Worm (Caenorhabditis elegans) whole organism, late embryonic: ENCODE measurements around the gene T19B10.5.

Experiments
- ahr-1 ChIP-seq: sonication (generic microtip); optimal IDR thresholded peaks from 2 replicates; lab custom pipeline; 2016; ENCODE audit warnings: missing genetic modification characterization, missing compliant biosample characterization
- gmeb-2 ChIP-seq: sonication (generic microtip); optimal IDR thresholded peaks from 2 replicates; lab custom pipeline; 2016; ENCODE audit warnings: missing genetic modification characterization, inconsistent platforms, missing compliant biosample characterization
- pha-4 ChIP-seq: fragments of 150-350 bp; optimal IDR thresholded peaks from 2 replicates; lab custom pipeline; 2018; ENCODE audit warnings: missing biosample characterization, missing genetic modification reagents, missing genetic modification characterization
- rnt-1 ChIP-seq: sonication (generic microtip); optimal IDR thresholded peaks from 2 replicates; lab custom pipeline; 2016; ENCODE audit warnings: missing genetic modification characterization, missing compliant biosample characterization

DNA sequence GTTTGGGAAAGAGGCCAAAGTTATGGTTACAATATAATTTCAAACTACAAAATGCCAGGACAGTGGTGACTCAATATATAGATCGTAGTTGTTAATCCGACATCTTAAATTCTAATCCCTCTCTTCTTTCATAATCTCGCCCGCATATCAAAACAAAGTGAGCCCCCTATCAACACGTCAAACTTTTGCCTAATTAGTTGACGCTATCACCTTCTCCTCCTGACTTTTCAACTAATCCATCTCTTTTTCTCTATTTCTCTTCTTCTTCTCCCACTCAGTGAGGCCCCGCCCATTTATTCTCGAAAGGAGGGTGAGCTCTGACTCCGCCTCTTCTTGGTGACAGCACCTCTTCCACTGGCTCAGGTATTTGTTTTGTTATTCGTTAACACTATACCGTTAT is 23.1 kb upstream of the T19B10.5 start:
- TF ChIP-seq gmeb-2 (tag; lab: Kevin White, UChicago) (no peak), ahr-1 (no peak), pha-4 (tag; lab: Kevin White, UChicago) (no peak), rnt-1 (tag; lab: Kevin White, UChicago) (no peak)
